Worm (Caenorhabditis elegans) whole organism, L4 larva: ENCODE measurements around the gene F57C7.4.

Experiments used
- D1046.2 ChIP-seq: fragments of 200-800 bp; sonication (Bioruptor generic); IDR thresholded peaks from 2 replicates; pipeline ENCODE4 v1.3.6; 2022; ENCODE audit warnings: missing genetic modification characterization, missing compliant biosample characterization
- F49E8.2 ChIP-seq: sonication (generic microtip); optimal IDR thresholded peaks from 2 replicates; lab custom pipeline; 2016; ENCODE audit warnings: missing compliant biosample characterization, mild to moderate bottlenecking, missing genetic modification characterization, borderline replicate concordance
- T20F7.1 ChIP-seq: fragments of 200-800 bp; sonication (Bioruptor generic); optimal IDR thresholded peaks from 2 replicates; lab custom pipeline; 2018; ENCODE audit warnings: mild to moderate bottlenecking, missing genetic modification characterization, missing compliant biosample characterization
- Y105C5A.15 ChIP-seq: fragments of 200-800 bp; sonication (Bioruptor generic); IDR thresholded peaks from 2 replicates; pipeline ENCODE4 v1.3.6; 2022; ENCODE audit warnings: missing genetic modification characterization, missing compliant biosample characterization
- aha-1 ChIP-seq: fragments of 150-350 bp; peaks from one replicate; lab custom pipeline; 2014; ENCODE audit warnings: missing biosample characterization, missing genetic modification characterization
- ama-1 ChIP-seq: fragments of 150-350 bp; optimal IDR thresholded peaks from 2 replicates; lab custom pipeline; 2014; ENCODE audit warnings: inconsistent platforms, mixed read lengths
- ceh-44 ChIP-seq: fragments of 200-800 bp; sonication (Bioruptor generic); IDR thresholded peaks from 2 replicates; pipeline ENCODE4 v1.3.6; 2022; ENCODE audit warnings: missing genetic modification reagents, missing genetic modification characterization, missing compliant biosample characterization
- ces-1 ChIP-seq: fragments of 150-350 bp; sonication (generic microtip); optimal IDR thresholded peaks from 4 replicates; lab custom pipeline; 2014; ENCODE audit warnings: missing biosample characterization, missing genetic modification reagents, missing genetic modification characterization
- cey-2 ChIP-seq: sonication (generic microtip); optimal IDR thresholded peaks from 3 replicates; lab custom pipeline; 2017; ENCODE audit warnings: missing genetic modification characterization, mild to moderate bottlenecking, missing compliant biosample characterization, antibody characterized with exemption, borderline replicate concordance; ENCODE audit not compliant: insufficient read depth
- daf-12 ChIP-seq: fragments of 150-350 bp; optimal IDR thresholded peaks from 2 replicates; lab custom pipeline; 2014; ENCODE audit warnings: missing biosample characterization, missing genetic modification reagents, missing genetic modification characterization
- daf-19 ChIP-seq: fragments of 200-800 bp; sonication (Bioruptor generic); conservative IDR thresholded peaks from 2 replicates; pipeline ENCODE4 v1.3.6; 2022; ENCODE audit warnings: missing genetic modification characterization, missing compliant biosample characterization
- dmd-8 ChIP-seq: fragments of 200-800 bp; sonication (Bioruptor generic); IDR thresholded peaks from 2 replicates; pipeline ENCODE4 v1.3.6; 2022; ENCODE audit warnings: missing genetic modification characterization, missing compliant biosample characterization
- dmd-9 ChIP-seq: fragments of 200-800 bp; sonication (Bioruptor generic); IDR thresholded peaks from 2 replicates; pipeline ENCODE4 v1.3.6; 2022; ENCODE audit warnings: missing genetic modification reagents, missing genetic modification characterization, missing compliant biosample characterization
- dpl-1 ChIP-seq: fragments of 150-350 bp; optimal IDR thresholded peaks from 2 replicates; lab custom pipeline; 2014; ENCODE audit warnings: missing biosample characterization, missing genetic modification reagents, missing genetic modification characterization
- egl-27 ChIP-seq: sonication (generic microtip); optimal IDR thresholded peaks from 3 replicates; lab custom pipeline; 2017; ENCODE audit warnings: missing biosample characterization, missing genetic modification reagents, missing genetic modification characterization
- fkh-10 ChIP-seq: fragments of 150-350 bp; optimal IDR thresholded peaks from 2 replicates; lab custom pipeline; 2014; ENCODE audit warnings: missing biosample characterization, missing genetic modification reagents, missing genetic modification characterization
- fos-1 ChIP-seq: fragments of 150-350 bp; optimal IDR thresholded peaks from 2 replicates; lab custom pipeline; 2014; ENCODE audit warnings: missing biosample characterization, missing genetic modification characterization
- gei-8 ChIP-seq: fragments of 200-800 bp; sonication (Bioruptor generic); optimal IDR thresholded peaks from 2 replicates; lab custom pipeline; 2018; ENCODE audit warnings: mild to moderate bottlenecking, missing genetic modification characterization, missing compliant biosample characterization
- hlh-30 ChIP-seq: sonication (generic microtip); optimal IDR thresholded peaks from 2 replicates; lab custom pipeline; 2017; ENCODE audit warnings: antibody characterized with exemption, mild to moderate bottlenecking, missing genetic modification characterization, missing compliant biosample characterization; ENCODE audit not compliant: insufficient read depth
- hmg-1.1 ChIP-seq: fragments of 200-800 bp; sonication (Bioruptor generic); IDR thresholded peaks from 2 replicates; pipeline ENCODE4 v1.3.6; 2022; ENCODE audit warnings: missing genetic modification reagents, missing genetic modification characterization, missing compliant biosample characterization
- jun-1 ChIP-seq: fragments of 150-350 bp; optimal IDR thresholded peaks from 2 replicates; lab custom pipeline; 2014; ENCODE audit warnings: missing biosample characterization, missing genetic modification reagents, missing genetic modification characterization
- lin-1 ChIP-seq: fragments of 200-800 bp; sonication (Bioruptor generic); IDR thresholded peaks from 2 replicates; pipeline ENCODE4 v1.3.6; 2022; ENCODE audit warnings: missing genetic modification reagents, missing genetic modification characterization, missing compliant biosample characterization
- lin-15B ChIP-seq: fragments of 150-350 bp; sonication (generic microtip); optimal IDR thresholded peaks from 3 replicates; lab custom pipeline; 2014; ENCODE audit warnings: missing biosample characterization, missing genetic modification characterization
- lin-38 ChIP-seq: fragments of 200-800 bp; sonication (Bioruptor generic); IDR thresholded peaks from 2 replicates; pipeline ENCODE4 v1.3.6; 2022; ENCODE audit warnings: missing genetic modification reagents, missing genetic modification characterization, missing compliant biosample characterization
- mes-2 ChIP-seq: sonication (generic microtip); optimal IDR thresholded peaks from 2 replicates; lab custom pipeline; 2016; ENCODE audit warnings: missing genotype, mild to moderate bottlenecking, missing genetic modification characterization, missing compliant biosample characterization; ENCODE audit not compliant: poor library complexity, severe bottlenecking
- mxl-2 ChIP-seq: fragments of 200-800 bp; sonication (Bioruptor generic); conservative IDR thresholded peaks from 2 replicates; pipeline ENCODE4 v1.3.6; 2022; ENCODE audit warnings: missing genetic modification reagents, missing genetic modification characterization, missing compliant biosample characterization
- nhr-10 ChIP-seq: fragments of 150-350 bp; optimal IDR thresholded peaks from 2 replicates; lab custom pipeline; 2014; ENCODE audit warnings: missing biosample characterization, missing genetic modification characterization
- nhr-11 ChIP-seq: fragments of 150-350 bp; optimal IDR thresholded peaks from 2 replicates; lab custom pipeline; 2014; ENCODE audit warnings: missing biosample characterization, missing genetic modification characterization
- nhr-28 ChIP-seq: fragments of 150-350 bp; optimal IDR thresholded peaks from 2 replicates; lab custom pipeline; 2014; ENCODE audit warnings: missing biosample characterization, missing genetic modification characterization
- nhr-77 ChIP-seq: fragments of 150-350 bp; optimal IDR thresholded peaks from 2 replicates; lab custom pipeline; 2014; ENCODE audit warnings: missing biosample characterization, missing genetic modification characterization
- php-3 ChIP-seq: fragments of 200-800 bp; sonication (Bioruptor generic); IDR thresholded peaks from 2 replicates; pipeline ENCODE4 v1.3.6; 2022; ENCODE audit warnings: missing genetic modification reagents, missing genetic modification characterization, missing compliant biosample characterization
- rbr-2 ChIP-seq: sonication (generic microtip); optimal IDR thresholded peaks from 2 replicates; lab custom pipeline; 2016; ENCODE audit warnings: missing genotype, missing genetic modification characterization, missing compliant biosample characterization
- saeg-2 ChIP-seq: fragments of 200-800 bp; sonication (Bioruptor generic); IDR thresholded peaks from 2 replicates; pipeline ENCODE4 v1.3.6; 2022; ENCODE audit warnings: missing genetic modification reagents, missing genetic modification characterization, missing compliant biosample characterization
- snpc-1.2 ChIP-seq: fragments of 200-800 bp; sonication (Bioruptor generic); IDR thresholded peaks from 2 replicates; pipeline ENCODE4 v1.3.6; 2022; ENCODE audit warnings: missing genetic modification reagents, missing genetic modification characterization, missing compliant biosample characterization
- snpc-4 ChIP-seq: fragments of 150-350 bp; optimal IDR thresholded peaks from 2 replicates; lab custom pipeline; 2014; ENCODE audit warnings: missing biosample characterization, missing genetic modification characterization
- spr-1 ChIP-seq: sonication (generic microtip); optimal IDR thresholded peaks from 2 replicates; lab custom pipeline; 2016; ENCODE audit warnings: mild to moderate bottlenecking, missing genetic modification characterization, missing compliant biosample characterization
- unc-130 ChIP-seq: sonication (generic microtip); optimal IDR thresholded peaks from 2 replicates; lab custom pipeline; 2016; ENCODE audit warnings: missing genetic modification reagents, missing genetic modification characterization, missing compliant biosample characterization
- unc-62 ChIP-seq, 3 experiments: fragments of 150-350 bp in 1 of 3; sonication (generic microtip); optimal IDR thresholded peaks in 2 of 3; peaks in 1 of 3; 1 replicate in 1 of 3; 2 replicates in 2 of 3; lab custom pipeline; 2014 to 2017; ENCODE audit warnings: missing biosample characterization in 3 of 3, missing genetic modification characterization in 3 of 3, missing genetic modification reagents in 3 of 3, missing genotype in 1 of 3
- zfp-2 ChIP-seq: sonication (generic microtip); optimal IDR thresholded peaks from 2 replicates; lab custom pipeline; 2016; ENCODE audit warnings: mild to moderate bottlenecking, missing genetic modification characterization, missing compliant biosample characterization
- zfp-3 ChIP-seq: fragments of 200-800 bp; sonication (Bioruptor generic); conservative IDR thresholded peaks from 2 replicates; pipeline ENCODE4 v1.3.6; 2022; ENCODE audit warnings: missing genetic modification reagents, missing genetic modification characterization, missing compliant biosample characterization
- zip-2 ChIP-seq: fragments of 150-350 bp; optimal IDR thresholded peaks from 2 replicates; lab custom pipeline; 2014; ENCODE audit warnings: missing biosample characterization, missing genetic modification characterization
- ztf-7 ChIP-seq: fragments of 150-350 bp; optimal IDR thresholded peaks from 2 replicates; lab custom pipeline; 2014; ENCODE audit warnings: missing biosample characterization, missing genetic modification characterization

The F57C7.4 gene

ce11 chrX:10593234-10593633 is 3.9 kb upstream of the F57C7.4 start, which contains the start of gene sdn-1:
Gene sdn-1, minus strand, starts transcription at chrX:10593334.
- TF ChIP-seq rbr-2 (no peak), aha-1 (peak; percentile 38), hmg-1.1 (no peak)

ce11 chrX:10591208-10591782 is 1.9 kb upstream of the F57C7.4 start:
- TF ChIP-seq snpc-1.2 = no peak
- 0 out of 2 replicates have a peak, but pooled peaks have one; percentile 26 for TF ChIP-seq php-3 (GFP tag; lab: Robert Waterston, UW)
- TF ChIP-seq unc-62 (GFP tag; optimal IDR thresholded peaks at IDR 0.05 in 1 of 2; lab: Kevin White, UChicago) = peak in 1 of 2 experiments; percentile 41
- no peak for TF ChIP-seq unc-62 (tag; optimal IDR thresholded peaks at IDR 0.05; lab: Kevin White, UChicago)

ce11 chrX:10590772-10591171 is 1.4 kb upstream of the F57C7.4 start:
- TF ChIP-seq gei-8 (no peak), nhr-11 (no peak), dmd-8 (GFP tag; lab: Robert Waterston, UW) (no peak), T20F7.1 (GFP tag; lab: Kevin White, UChicago) (no peak), lin-38 (GFP tag; lab: Robert Waterston, UW) (no peak), aha-1 (no peak), nhr-10 (tag; lab: Kevin White, UChicago) (no peak), lin-15B (tag; lab: Kevin White, UChicago) (no peak), ces-1 (GFP tag; lab: Kevin White, UChicago) (no peak), snpc-4 (tag; lab: Kevin White, UChicago) (no peak), egl-27 (tag; lab: Kevin White, UChicago) (no peak), snpc-1.2 (no peak), mes-2 (tag; lab: Kevin White, UChicago) (no peak), fkh-10 (no peak), F49E8.2 (tag; lab: Kevin White, UChicago) (no peak), D1046.2 (GFP tag; lab: Robert Waterston, UW) (no peak), dmd-9 (no peak), fos-1 (no peak)

ce11 chrX:10576872-10577271 is 12.5 kb downstream of the F57C7.4 start, which contains the start of gene nhx-5:
Gene nhx-5, plus strand, starts transcription at chrX:10576953.
- TF ChIP-seq hlh-30 (tag; lab: Kevin White, UChicago) (peak; percentile 31), mes-2 (tag; lab: Kevin White, UChicago) (peak; percentile 4), unc-62 (GFP tag; optimal IDR thresholded peaks at IDR 0.05 in 1 of 2; lab: Kevin White, UChicago) (no peak), unc-62 (tag; optimal IDR thresholded peaks at IDR 0.05; lab: Kevin White, UChicago) (no peak)

- TF ChIP-seq ceh-44 (GFP tag; lab: Robert Waterston, UW) (no peak), dmd-8 (GFP tag; lab: Robert Waterston, UW) (no peak), daf-12 (no peak), unc-130 (GFP tag; lab: Kevin White, UChicago) (no peak), mxl-2 (no peak), nhr-28 (tag; lab: Kevin White, UChicago) (peak; percentile 76), lin-15B (tag; lab: Kevin White, UChicago) (no peak), jun-1 (tag; lab: Kevin White, UChicago) (no peak), zip-2 (peak; percentile 7), dpl-1 (GFP tag; lab: Kevin White, UChicago) (peak; percentile 23), nhr-77 (peak; percentile 91), lin-1 (no peak), cey-2 (tag; lab: Kevin White, UChicago) (no peak), lin-38 (GFP tag; lab: Robert Waterston, UW) (peak; percentile 89), zfp-3 (GFP tag; lab: Robert Waterston, UW) (no peak), mes-2 (tag; lab: Kevin White, UChicago) (peak; percentile 75), ztf-7 (tag; lab: Kevin White, UChicago) (peak; percentile 59), saeg-2 (GFP tag; lab: Robert Waterston, UW) (no peak), rbr-2 (peak; percentile 5), daf-19 (no peak), ama-1 (lab: Kevin White, UChicago) (no peak), php-3 (GFP tag; lab: Robert Waterston, UW) (no peak), Y105C5A.15 (GFP tag; lab: Robert Waterston, UW) (no peak), hmg-1.1 (peak; percentile 46), zfp-2 (tag; lab: Kevin White, UChicago) (no peak), gei-8 (no peak), spr-1 (tag; lab: Kevin White, UChicago) (peak; percentile 5), D1046.2 (GFP tag; lab: Robert Waterston, UW) (no peak)
These were observed 13.0 kb downstream of the F57C7.4 start for ce11 chrX:10576410-10576809.
